Fruit fly (Drosophila melanogaster) ovary, adult (tissue): Measurements from ENCODE around the gene Dhc36C.

Experiments
- CG17801 ChIP-seq: fragments of 200-800 bp; optimal IDR thresholded peaks from 2 replicates; lab custom pipeline; 2019; ENCODE audit warnings: missing biosample characterization, mild to moderate bottlenecking, missing genetic modification characterization, moderate library complexity; ENCODE audit not compliant: partially characterized antibody

Dhc36C gene

dm6 chr2L:17560125-17561019, 59.2 kb downstream of the Dhc36C start:
- no peak for TF ChIP-seq CG17801 (GFP tag; lab: Kevin White, UChicago)

- no peak for TF ChIP-seq CG17801 (GFP tag; lab: Kevin White, UChicago)
Measured at dm6 chr2L:17561914-17562313, 60.7 kb downstream of the Dhc36C start.

dm6 chr2L:17564682-17565081, 63.5 kb downstream of the Dhc36C start:
- TF ChIP-seq CG17801 (GFP tag; lab: Kevin White, UChicago) = no peak

- no peak for TF ChIP-seq CG17801 (GFP tag; lab: Kevin White, UChicago)
Measured at dm6 chr2L:17565734-17566133, 64.5 kb downstream of the Dhc36C start.

- no peak for TF ChIP-seq CG17801 (GFP tag; lab: Kevin White, UChicago)
Measured at dm6 chr2L:17573063-17573462, 71.9 kb downstream of the Dhc36C start.

dm6 chr2L:17574337-17574912, 73.2 kb downstream of the Dhc36C start:
- TF ChIP-seq CG17801 (GFP tag; lab: Kevin White, UChicago) = no peak
